Worm (Caenorhabditis elegans): ENCODE data around the gene srg-30.

DNA sequence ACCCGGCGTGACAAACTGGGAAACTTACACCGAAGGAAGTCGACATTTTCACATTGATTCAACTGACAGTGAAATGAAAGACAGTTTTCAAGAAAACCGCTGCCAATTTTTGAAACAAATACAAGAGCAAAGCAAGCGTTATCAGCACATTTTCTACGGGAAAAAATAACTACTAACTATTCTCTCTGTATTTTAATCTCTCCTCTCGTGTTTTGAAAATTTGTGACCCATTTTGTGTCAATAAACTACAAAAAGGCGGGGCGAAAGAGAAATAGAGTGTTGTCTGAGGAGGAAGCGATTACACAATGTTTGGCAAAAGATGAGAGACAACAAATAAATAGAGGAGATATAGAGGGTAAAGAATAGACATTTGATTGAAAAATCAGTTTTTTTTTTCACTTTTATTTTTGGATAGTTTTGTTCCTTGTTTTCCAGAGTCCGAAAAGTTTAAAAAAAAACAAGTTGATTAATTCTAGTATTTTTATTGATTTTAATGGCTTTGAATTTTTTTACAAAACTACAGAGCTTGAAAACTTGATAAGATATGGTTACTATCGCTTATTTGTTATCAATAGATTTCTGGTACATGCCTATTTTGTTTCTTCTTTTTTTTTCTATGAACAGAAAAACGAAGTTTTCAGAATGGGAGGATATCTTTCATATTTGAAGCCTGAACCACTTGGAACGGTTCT is 41.8 kb downstream of the srg-30 start, which contains the start of gene cest-34:
- TF ChIP-seq snpc-4 (tag; optimal IDR thresholded peaks at IDR 0.05) (no peak), elt-3 (tag; optimal IDR thresholded peaks at IDR 0.05) (no peak)

All from whole organism, L3 larva.